Fruit fly (Drosophila melanogaster) whole organism, prepupa: ENCODE results near the gene CG5282.

Experiments
- CG6854 ChIP-seq: fragments of 200-800 bp; sonication (Bioruptor generic); optimal IDR thresholded peaks from 2 replicates; lab custom pipeline; 2017; ENCODE audit warnings: missing biosample characterization, mild to moderate bottlenecking, missing genetic modification characterization
- Hr4 ChIP-seq: fragments of 200-800 bp; sonication (Bioruptor generic); optimal IDR thresholded peaks from 3 replicates; lab custom pipeline; 2016; ENCODE audit warnings: missing biosample characterization, missing genetic modification characterization
- OdsH ChIP-seq: fragments of 200-800 bp; sonication (Bioruptor generic); optimal IDR thresholded peaks from 3 replicates; lab custom pipeline; 2016; ENCODE audit warnings: missing biosample characterization, missing genetic modification characterization
- Sox102F ChIP-seq: fragments of 200-800 bp; sonication (Bioruptor generic); optimal IDR thresholded peaks from 2 replicates; lab custom pipeline; 2016; ENCODE audit warnings: missing biosample characterization, mild to moderate bottlenecking, missing genetic modification characterization
- Sox14 ChIP-seq: fragments of 200-800 bp; sonication (Bioruptor generic); optimal IDR thresholded peaks from 3 replicates; lab custom pipeline; 2016; ENCODE audit warnings: missing biosample characterization, missing genetic modification characterization
- cyc ChIP-seq: fragments of 200-800 bp; sonication (Bioruptor generic); optimal IDR thresholded peaks from 3 replicates; lab custom pipeline; 2016; ENCODE audit warnings: missing biosample characterization, missing genetic modification characterization

dm6 chr3L:20388983-20389382 lies 36.9 kb downstream of the CG5282 start:
- TF ChIP-seq OdsH (GFP tag; lab: Kevin White, UChicago) (no peak), CG6854 (GFP tag; lab: Kevin White, UChicago) (no peak), Hr4 (GFP tag; lab: Kevin White, UChicago) (no peak), cyc (GFP tag; lab: Kevin White, UChicago) (no peak), Sox14 (GFP tag; lab: Kevin White, UChicago) (peak; percentile 16), Sox102F (GFP tag; lab: Kevin White, UChicago) (no peak)
